Fruit fly (Drosophila melanogaster) whole organism, adult: ENCODE results near the gene Twdlalpha.

Experiments
- CG11617 ChIP-seq: fragments of 200-800 bp; sonication (Bioruptor generic); optimal IDR thresholded peaks from 2 replicates; lab custom pipeline; 2017; ENCODE audit warnings: mild to moderate bottlenecking, missing biosample characterization, missing genetic modification reagents, missing genetic modification characterization
- CG12768 ChIP-seq: fragments of 200-800 bp; sonication (Bioruptor generic); optimal IDR thresholded peaks from 2 replicates; lab custom pipeline; 2017; ENCODE audit warnings: missing biosample characterization, missing genetic modification characterization, mild to moderate bottlenecking, moderate library complexity, missing genetic modification reagents
- CG7101 ChIP-seq: fragments of 200-800 bp; sonication (Bioruptor generic); optimal IDR thresholded peaks from 2 replicates; lab custom pipeline; 2018; ENCODE audit warnings: missing biosample characterization, mild to moderate bottlenecking, missing genetic modification characterization, moderate library complexity
- Crg-1 ChIP-seq: fragments of 200-800 bp; sonication (Bioruptor generic); optimal IDR thresholded peaks from 2 replicates; lab custom pipeline; 2016; ENCODE audit warnings: missing biosample characterization, missing genetic modification characterization
- Hr96 ChIP-seq: fragments of 200-800 bp; sonication (Bioruptor generic); optimal IDR thresholded peaks from 2 replicates; lab custom pipeline; 2016; ENCODE audit warnings: missing biosample characterization, missing genetic modification characterization
- kay ChIP-seq: fragments of 200-800 bp; sonication (Bioruptor generic); peaks from one replicate; lab custom pipeline; 2016; ENCODE audit warnings: missing biosample characterization, missing genetic modification characterization, borderline replicate concordance
- ovo ChIP-seq: fragments of 200-800 bp; sonication (Bioruptor generic); optimal IDR thresholded peaks from 2 replicates; lab custom pipeline; 2016; ENCODE audit warnings: missing biosample characterization, missing genetic modification characterization
- tj ChIP-seq: fragments of 200-800 bp; sonication (Bioruptor generic); optimal IDR thresholded peaks from 3 replicates; lab custom pipeline; 2017; ENCODE audit warnings: missing biosample characterization, mild to moderate bottlenecking, missing genetic modification characterization, moderate library complexity

DNA sequence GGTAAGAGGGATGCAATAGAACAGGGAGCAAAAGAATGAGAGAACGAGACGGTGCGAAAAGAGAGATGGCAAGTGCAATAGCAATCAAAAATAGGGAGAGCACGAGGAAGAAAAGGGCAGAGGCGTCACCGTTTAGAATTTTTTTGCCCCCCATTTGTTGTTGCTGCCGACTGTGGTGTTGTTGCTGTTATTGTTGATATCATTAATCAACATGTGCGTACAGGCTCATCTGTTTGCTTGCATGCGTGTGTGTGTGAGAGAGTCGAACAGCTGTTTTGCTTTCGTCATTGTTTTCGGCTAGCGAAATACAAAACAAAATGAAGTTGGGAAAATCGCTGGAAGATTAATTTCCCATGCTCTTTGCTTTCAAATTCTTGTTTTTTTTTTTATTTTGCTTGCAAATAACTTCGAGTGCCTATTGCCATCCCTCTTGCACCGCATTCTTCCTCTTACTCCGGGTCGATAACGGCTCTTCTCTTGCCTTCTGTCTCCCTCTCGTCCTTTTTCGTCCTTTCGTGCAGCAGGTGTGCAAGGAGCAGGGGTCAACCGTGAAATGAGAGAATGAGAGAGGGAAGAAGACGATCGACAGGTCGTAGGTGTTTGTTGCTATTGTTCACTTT is 50.6 kb downstream of the Twdlalpha start:
- TF ChIP-seq Crg-1 (GFP tag; lab: Kevin White, UChicago) (no peak), Hr96 (no peak), CG12768 (no peak), CG11617 (GFP tag; lab: Kevin White, UChicago) (no peak), kay (GFP tag; lab: Kevin White, UChicago) (no peak), ovo (no peak), tj (GFP tag; lab: Kevin White, UChicago) (no peak), CG7101 (tag; lab: Kevin White, UChicago) (no peak)
